Fruit fly (Drosophila melanogaster) whole organism, embryonic: Measurements from ENCODE around the gene CG10510.

Source experiments
- Atf3 ChIP-seq: fragments of 200-800 bp; sonication (Bioruptor generic); optimal IDR thresholded peaks from 3 replicates; lab custom pipeline; 2016; ENCODE audit warnings: missing biosample characterization, missing genetic modification characterization
- Awh ChIP-seq: fragments of 200-800 bp; sonication (Bioruptor generic); IDR thresholded peaks from 2 replicates; pipeline ENCODE4, ENCODE4 v1.3.6; 2022; ENCODE audit warnings: missing biosample characterization, missing genetic modification characterization
- CG1024 ChIP-seq: fragments of 200-800 bp; sonication (Bioruptor generic); IDR thresholded peaks from 2 replicates; pipeline ENCODE4 v1.3.6; 2022; ENCODE audit warnings: missing biosample characterization, missing genetic modification characterization
- CG10321 ChIP-seq: fragments of 200-800 bp; sonication (Bioruptor generic); IDR thresholded peaks from 2 replicates; pipeline ENCODE4 v1.3.6; 2022; ENCODE audit warnings: missing biosample characterization, missing genetic modification characterization
- CG10462 ChIP-seq: fragments of 200-800 bp; sonication (Bioruptor generic); optimal IDR thresholded peaks from 2 replicates; lab custom pipeline; 2016; ENCODE audit warnings: missing biosample characterization, missing genetic modification characterization
- CG12299 ChIP-seq: fragments of 200-800 bp; sonication (Bioruptor generic); optimal IDR thresholded peaks from 2 replicates; lab custom pipeline; 2018; ENCODE audit warnings: missing biosample characterization, mild to moderate bottlenecking, missing genetic modification characterization
- CG13624 ChIP-seq: fragments of 200-800 bp; sonication (Bioruptor generic); optimal IDR thresholded peaks from 2 replicates; lab custom pipeline; 2016; ENCODE audit warnings: missing biosample characterization, missing genetic modification characterization
- CG17361 ChIP-seq: fragments of 200-800 bp; sonication (Bioruptor generic); IDR thresholded peaks from 3 replicates; pipeline ENCODE4 v1.3.6; 2022; ENCODE audit warnings: missing biosample characterization, missing genetic modification characterization
- CG17802 ChIP-seq: fragments of 200-800 bp; sonication (Bioruptor generic); optimal IDR thresholded peaks from 2 replicates; lab custom pipeline; 2018; ENCODE audit warnings: missing biosample characterization, mild to moderate bottlenecking, missing genetic modification characterization, moderate library complexity
- CG18476 ChIP-seq: fragments of 200-800 bp; sonication (Bioruptor generic); optimal IDR thresholded peaks from 2 replicates; lab custom pipeline; 2016; ENCODE audit warnings: missing biosample characterization, mild to moderate bottlenecking, missing genetic modification characterization
- CG32767 ChIP-seq: fragments of 200-800 bp; sonication (Bioruptor generic); IDR thresholded peaks from 2 replicates; pipeline ENCODE4 v1.3.6; 2022; ENCODE audit warnings: missing biosample characterization, missing genetic modification characterization
- CG32772 ChIP-seq: fragments of 200-800 bp; sonication (Bioruptor generic); IDR thresholded peaks from 2 replicates; pipeline ENCODE4 v1.3.6; 2022; ENCODE audit warnings: missing biosample characterization, missing genetic modification characterization
- CG34376 ChIP-seq: fragments of 200-800 bp; sonication (Bioruptor generic); optimal IDR thresholded peaks from 2 replicates; lab custom pipeline; 2018; ENCODE audit warnings: missing biosample characterization, mild to moderate bottlenecking, missing genetic modification characterization
- CG3838 ChIP-seq: fragments of 200-800 bp; sonication (Bioruptor generic); optimal IDR thresholded peaks from 3 replicates; lab custom pipeline; 2016; ENCODE audit warnings: missing biosample characterization, missing genetic modification characterization
- CG3847 ChIP-seq: fragments of 200-800 bp; sonication (Bioruptor generic); IDR thresholded peaks from 2 replicates; pipeline ENCODE4 v1.3.6; 2022; ENCODE audit warnings: missing biosample characterization, missing genetic modification characterization
- CG3995 ChIP-seq: fragments of 200-800 bp; sonication (Bioruptor generic); optimal IDR thresholded peaks from 3 replicates; lab custom pipeline; 2016; ENCODE audit warnings: missing biosample characterization, missing genetic modification characterization
- CG4360 ChIP-seq: fragments of 200-800 bp; sonication (Bioruptor generic); IDR thresholded peaks from 2 replicates; pipeline ENCODE4 v1.3.6; 2022; ENCODE audit warnings: missing biosample characterization, missing genetic modification characterization
- CG43689 ChIP-seq: fragments of 200-800 bp; sonication (Bioruptor generic); IDR thresholded peaks from 2 replicates; pipeline ENCODE4 v1.3.6; 2022; ENCODE audit warnings: missing biosample characterization, missing genetic modification characterization
- CG4730 ChIP-seq: fragments of 200-800 bp; sonication (Bioruptor generic); IDR thresholded peaks from 2 replicates; pipeline ENCODE4 v1.3.6; 2022; ENCODE audit warnings: missing biosample characterization, missing genetic modification characterization
- CG9609 ChIP-seq: fragments of 200-800 bp; sonication (Bioruptor generic); optimal IDR thresholded peaks from 3 replicates; lab custom pipeline; 2016; ENCODE audit warnings: missing biosample characterization, missing genetic modification characterization
- CHES-1-like ChIP-seq: fragments of 200-800 bp; sonication (Bioruptor generic); optimal IDR thresholded peaks from 2 replicates; lab custom pipeline; 2016; ENCODE audit warnings: missing biosample characterization, missing genetic modification characterization
- Dek ChIP-seq: fragments of 200-800 bp; sonication (Bioruptor generic); optimal IDR thresholded peaks from 3 replicates; lab custom pipeline; 2019; ENCODE audit warnings: missing biosample characterization, mild to moderate bottlenecking, missing genetic modification characterization, moderate library complexity
- Dfd ChIP-seq, 2 experiments: fragments of >200 bp; optimal IDR thresholded peaks; 2 replicates each; lab custom pipeline; 2017; ENCODE audit warnings: missing biosample characterization in 2 of 2, missing genetic modification characterization in 2 of 2
- Dip2 ChIP-seq: fragments of 200-800 bp; sonication (Bioruptor generic); IDR thresholded peaks from 2 replicates; pipeline ENCODE4 v1.3.6; 2022; ENCODE audit warnings: missing biosample characterization, missing genetic modification characterization
- Eip74EF ChIP-seq, 2 experiments: fragments of 200-800 bp in 1 of 2; fragments of >200 bp in 1 of 2; sonication (Bioruptor generic) in 1 of 2; optimal IDR thresholded peaks; 2 replicates each; lab custom pipeline; 2017 to 2019; ENCODE audit warnings: missing biosample characterization in 2 of 2, missing genetic modification characterization in 2 of 2, mild to moderate bottlenecking in 1 of 2, moderate library complexity in 1 of 2
- Ets65A ChIP-seq: fragments of 200-800 bp; sonication (Bioruptor generic); peaks from one replicate; lab custom pipeline; 2016; ENCODE audit warnings: missing biosample characterization, missing genetic modification characterization
- Gug ChIP-seq: fragments of 200-800 bp; sonication (Bioruptor generic); IDR thresholded peaks from 4 replicates; pipeline ENCODE4 v1.3.6; 2022; ENCODE audit warnings: missing biosample characterization, missing genetic modification characterization
- Kr ChIP-seq: fragments of 200-800 bp; sonication (Bioruptor generic); optimal IDR thresholded peaks from 2 replicates; lab custom pipeline; 2017; ENCODE audit warnings: missing biosample characterization, mild to moderate bottlenecking, missing genetic modification characterization
- MTF-1 ChIP-seq: fragments of 200-800 bp; sonication (Bioruptor generic); optimal IDR thresholded peaks from 2 replicates; lab custom pipeline; 2018; ENCODE audit warnings: missing biosample characterization, mild to moderate bottlenecking, missing genetic modification characterization, borderline replicate concordance
- Max ChIP-seq: fragments of 200-800 bp; sonication (Bioruptor generic); optimal IDR thresholded peaks from 2 replicates; lab custom pipeline; 2016; ENCODE audit warnings: missing biosample characterization, mild to moderate bottlenecking, missing genetic modification characterization
- Mrtf ChIP-seq: fragments of 200-800 bp; sonication (Bioruptor generic); IDR thresholded peaks from 3 replicates; pipeline ENCODE4 v1.3.6; 2022; ENCODE audit warnings: missing biosample characterization, missing genetic modification characterization
- NC2α ChIP-seq: fragments of 200-800 bp; sonication (Bioruptor generic); optimal IDR thresholded peaks from 2 replicates; lab custom pipeline; 2016; ENCODE audit warnings: missing biosample characterization, missing genetic modification characterization
- NC2β ChIP-seq: fragments of 200-800 bp; sonication (Bioruptor generic); optimal IDR thresholded peaks from 2 replicates; lab custom pipeline; 2016; ENCODE audit warnings: missing biosample characterization, missing genetic modification characterization
- Opbp ChIP-seq: fragments of 200-800 bp; sonication (Bioruptor generic); IDR thresholded peaks from 3 replicates; pipeline ENCODE4 v1.3.6; 2022; ENCODE audit warnings: missing biosample characterization, missing genetic modification characterization; ENCODE audit not compliant: partially characterized antibody
- Pdp1 ChIP-seq, 2 experiments: fragments of 200-800 bp; sonication (Bioruptor generic); optimal IDR thresholded peaks; 3 replicates each; lab custom pipeline; 2016; ENCODE audit warnings: missing biosample characterization in 2 of 2, missing genetic modification characterization in 2 of 2, mild to moderate bottlenecking in 1 of 2, moderate library complexity in 1 of 2
- Poxn ChIP-seq: fragments of 200-800 bp; sonication (Bioruptor generic); IDR thresholded peaks from 2 replicates; pipeline ENCODE4 v1.3.6; 2022; ENCODE audit warnings: missing biosample characterization, missing genetic modification characterization
- Ravus ChIP-seq: fragments of 200-800 bp; sonication (Bioruptor generic); IDR thresholded peaks from 2 replicates; pipeline ENCODE4 v1.3.6; 2022; ENCODE audit warnings: missing biosample characterization, missing genetic modification characterization
- Side ChIP-seq: fragments of 200-800 bp; sonication (Bioruptor generic); optimal IDR thresholded peaks from 2 replicates; lab custom pipeline; 2016; ENCODE audit warnings: missing biosample characterization, missing genetic modification characterization
- ac ChIP-seq: fragments of 200-800 bp; sonication (Bioruptor generic); optimal IDR thresholded peaks from 3 replicates; lab custom pipeline; 2017; ENCODE audit warnings: missing biosample characterization, mild to moderate bottlenecking, missing genetic modification characterization
- bbx ChIP-seq: fragments of 200-800 bp; sonication (Bioruptor generic); IDR thresholded peaks from 2 replicates; pipeline ENCODE4 v1.3.6; 2022; ENCODE audit warnings: missing biosample characterization, missing genetic modification characterization; ENCODE audit not compliant: partially characterized antibody
- cad ChIP-seq: fragments of >200 bp; optimal IDR thresholded peaks from 2 replicates; lab custom pipeline; 2017; ENCODE audit warnings: missing biosample characterization, missing genetic modification characterization
- caup ChIP-seq: fragments of 200-800 bp; sonication (Bioruptor generic); optimal IDR thresholded peaks from 3 replicates; lab custom pipeline; 2017; ENCODE audit warnings: missing biosample characterization, mild to moderate bottlenecking, missing genetic modification characterization, moderate library complexity; ENCODE audit not compliant: severe bottlenecking
- cwo ChIP-seq: fragments of 200-800 bp; sonication (Bioruptor generic); optimal IDR thresholded peaks from 3 replicates; lab custom pipeline; 2017; ENCODE audit warnings: missing biosample characterization, missing genetic modification characterization, mild to moderate bottlenecking, moderate library complexity, missing genetic modification reagents
- inv ChIP-seq: fragments of 200-800 bp; sonication (Bioruptor generic); IDR thresholded peaks from 2 replicates; pipeline ENCODE4 v1.3.6; 2022; ENCODE audit warnings: missing biosample characterization, missing genetic modification characterization; ENCODE audit not compliant: partially characterized antibody
- lilli ChIP-seq: fragments of 200-800 bp; sonication (Bioruptor generic); optimal IDR thresholded peaks from 3 replicates; lab custom pipeline; 2016; ENCODE audit warnings: missing biosample characterization, missing genetic modification characterization
- pita ChIP-seq: fragments of 200-800 bp; sonication (Bioruptor generic); optimal IDR thresholded peaks from 2 replicates; lab custom pipeline; 2017; ENCODE audit warnings: missing biosample characterization, mild to moderate bottlenecking, missing genetic modification characterization
- pum ChIP-seq: fragments of 200-800 bp; sonication (Bioruptor generic); optimal IDR thresholded peaks from 2 replicates; lab custom pipeline; 2016; ENCODE audit warnings: missing biosample characterization, missing genetic modification characterization
- stwl ChIP-seq: fragments of 200-800 bp; sonication (Bioruptor generic); optimal IDR thresholded peaks from 3 replicates; lab custom pipeline; 2018; ENCODE audit warnings: missing biosample characterization, mild to moderate bottlenecking, missing genetic modification characterization, moderate library complexity
- tna ChIP-seq: fragments of 200-800 bp; sonication (Bioruptor generic); IDR thresholded peaks from 2 replicates; pipeline ENCODE4 v1.3.6; 2022; ENCODE audit warnings: missing biosample characterization, missing genetic modification characterization; ENCODE audit not compliant: partially characterized antibody

CG10510 gene

dm6 chr3L:21175531-21176271 is 34.2 kb downstream of the CG10510 start (continued):
- TF ChIP-seq CG10462 (no peak), CG10321 (0 out of 2 replicates have a peak, but pooled peaks have one; percentile 24), Gug (GFP tag; lab: Robert Waterston, UW) (no peak), CG17802 (tag; lab: Kevin White, UChicago) (no peak), Dip2 (GFP tag; lab: Robert Waterston, UW) (no peak), CG1024 (GFP tag; lab: Robert Waterston, UW) (no peak), CG13624 (GFP tag; lab: Kevin White, UChicago) (no peak), lilli (GFP tag; lab: Kevin White, UChicago) (no peak), ac (no peak), CG4730 (GFP tag; lab: Robert Waterston, UW) (no peak), Side (GFP tag; lab: Kevin White, UChicago) (no peak), Pdp1 (GFP tag; optimal IDR thresholded peaks at IDR 0.05; lab: Kevin White, UChicago) (peak in 1 of 2 experiments; percentile 42), CG32767 (0 out of 2 replicates have a peak, but pooled peaks have one; percentile 45), CG12299 (tag; lab: Kevin White, UChicago) (no peak), Awh (GFP tag; lab: Robert Waterston, UW) (no peak), CG3847 (GFP tag; lab: Robert Waterston, UW) (0 out of 2 replicates have a peak, but pooled peaks have one; percentile 26), bbx (GFP tag; lab: Robert Waterston, UW) (0 out of 2 replicates have a peak, but pooled peaks have one; percentile 48), Dek (no peak), CG17361 (GFP tag; lab: Robert Waterston, UW) (no peak; the same call in 2 of the 3 replicates), tna (GFP tag; lab: Robert Waterston, UW) (peak; percentile 13; the same call in 1 of the 2 replicates), Ets65A (GFP tag; lab: Kevin White, UChicago) (peak; percentile 13), cwo (GFP tag; lab: Kevin White, UChicago) (no peak), CG9609 (no peak), cad (no peak), Mrtf (GFP tag; lab: Robert Waterston, UW) (no peak), NC2α (GFP tag; lab: Kevin White, UChicago) (no peak), Opbp (GFP tag; lab: Robert Waterston, UW) (peak; percentile 22; the same call in 1 of the 3 replicates), NC2β (GFP tag; lab: Kevin White, UChicago) (peak; percentile 30), CG34376 (no peak), pum (no peak), Eip74EF (GFP tag; optimal IDR thresholded peaks at IDR 0.05; lab: Kevin White, UChicago) (no peak), CHES-1-like (GFP tag; lab: Kevin White, UChicago) (peak; percentile 24), stwl (no peak), Poxn (no peak), CG3838 (GFP tag; lab: Kevin White, UChicago) (no peak), Max (peak; percentile 22), Kr (GFP tag; lab: Kevin White, UChicago) (no peak), CG3995 (GFP tag; lab: Kevin White, UChicago) (peak; percentile 92), CG43689 (GFP tag; lab: Robert Waterston, UW) (no peak), CG32772 (peak; percentile 76), Dfd (GFP tag; optimal IDR thresholded peaks at IDR 0.05; lab: Kevin White, UChicago) (no peak), Atf3 (no peak), CG4360 (GFP tag; lab: Robert Waterston, UW) (peak; percentile 49; the same call in 1 of the 2 replicates), CG18476 (GFP tag; lab: Kevin White, UChicago) (no peak), pita (GFP tag; lab: Kevin White, UChicago) (no peak), Ravus (GFP tag; lab: Robert Waterston, UW) (no peak), caup (GFP tag; lab: Kevin White, UChicago) (no peak), MTF-1 (no peak), inv (0 out of 2 replicates have a peak, but pooled peaks have one; percentile 20)
